Worm (Caenorhabditis elegans) whole organism, young adult: ENCODE measurements around the gene vps-53.

Experiments
- B0019.2 ChIP-seq: fragments of 200-800 bp; sonication (Bioruptor generic); conservative IDR thresholded peaks from 2 replicates; pipeline ENCODE4 v1.3.6; 2022; ENCODE audit warnings: missing genetic modification reagents, missing genetic modification characterization, missing compliant biosample characterization
- B0035.1 ChIP-seq: sonication (generic microtip); optimal IDR thresholded peaks from 2 replicates; lab custom pipeline; 2016; ENCODE audit warnings: missing genetic modification characterization, mild to moderate bottlenecking, missing compliant biosample characterization, missing genotype, missing genetic modification reagents
- C17E4.6 ChIP-seq: fragments of 200-800 bp; sonication (Bioruptor generic); IDR thresholded peaks from 2 replicates; pipeline ENCODE4 v1.3.6; 2022; ENCODE audit warnings: missing genetic modification reagents, missing genetic modification characterization, missing compliant biosample characterization
- F10E7.11 ChIP-seq: sonication (generic microtip); optimal IDR thresholded peaks from 2 replicates; lab custom pipeline; 2017; ENCODE audit warnings: mild to moderate bottlenecking, missing genetic modification characterization, moderate library complexity, missing compliant biosample characterization
- F22D6.2 ChIP-seq: sonication (generic microtip); optimal IDR thresholded peaks from 2 replicates; lab custom pipeline; 2016; ENCODE audit warnings: mild to moderate bottlenecking, missing genetic modification characterization, missing compliant biosample characterization
- F23B12.7 ChIP-seq: sonication (generic microtip); optimal IDR thresholded peaks from 2 replicates; lab custom pipeline; 2017; ENCODE audit warnings: missing genetic modification characterization, mild to moderate bottlenecking, missing compliant biosample characterization, antibody characterized with exemption, moderate library complexity; ENCODE audit not compliant: insufficient read depth
- F37B4.10 ChIP-seq: fragments of 200-800 bp; sonication (Bioruptor generic); IDR thresholded peaks from 2 replicates; pipeline ENCODE4 v1.3.6; 2022; ENCODE audit warnings: missing genetic modification characterization, missing compliant biosample characterization
- F39B2.1 ChIP-seq: fragments of 200-800 bp; sonication (Bioruptor generic); IDR thresholded peaks from 2 replicates; pipeline ENCODE4 v1.3.6; 2022; ENCODE audit warnings: missing genetic modification reagents, missing genetic modification characterization, missing compliant biosample characterization
- F49E8.2 ChIP-seq: sonication (generic microtip); optimal IDR thresholded peaks from 3 replicates; lab custom pipeline; 2017; ENCODE audit warnings: missing genetic modification characterization, mild to moderate bottlenecking, missing compliant biosample characterization, antibody characterized with exemption, moderate library complexity; ENCODE audit not compliant: insufficient read depth
- F55B11.4 ChIP-seq: sonication (generic microtip); optimal IDR thresholded peaks from 2 replicates; lab custom pipeline; 2016; ENCODE audit warnings: missing compliant biosample characterization, missing genetic modification characterization, borderline replicate concordance; ENCODE audit not compliant: insufficient read depth
- F57A8.1 ChIP-seq: fragments of 200-800 bp; sonication (Bioruptor generic); optimal IDR thresholded peaks from 2 replicates; lab custom pipeline; 2018; ENCODE audit warnings: mild to moderate bottlenecking, missing genetic modification characterization, moderate library complexity, missing compliant biosample characterization
- F57C9.4 ChIP-seq: sonication (generic microtip); optimal IDR thresholded peaks from 2 replicates; lab custom pipeline; 2017; ENCODE audit warnings: mild to moderate bottlenecking, missing genetic modification characterization, missing compliant biosample characterization
- K12H6.12 ChIP-seq: fragments of 200-800 bp; sonication (Bioruptor generic); optimal IDR thresholded peaks from 2 replicates; lab custom pipeline; 2018; ENCODE audit warnings: mild to moderate bottlenecking, missing genetic modification characterization, missing compliant biosample characterization
- T26A5.8 ChIP-seq: sonication (generic microtip); optimal IDR thresholded peaks from 2 replicates; lab custom pipeline; 2016; ENCODE audit warnings: missing genetic modification characterization, missing compliant biosample characterization
- Y67H2A.10 ChIP-seq: fragments of 200-800 bp; sonication (Bioruptor generic); conservative IDR thresholded peaks from 2 replicates; pipeline ENCODE4 v1.3.6; 2022; ENCODE audit warnings: missing genetic modification reagents, missing genetic modification characterization, missing compliant biosample characterization
- Y79H2A.3 ChIP-seq: fragments of 200-800 bp; sonication (Bioruptor generic); conservative IDR thresholded peaks from 2 replicates; pipeline ENCODE4 v1.3.6; 2022; ENCODE audit warnings: missing genetic modification reagents, missing genetic modification characterization, missing compliant biosample characterization
- ama-1 ChIP-seq, 3 experiments: fragments of 150-350 bp in 1 of 3; sonication (generic microtip) in 2 of 3; optimal IDR thresholded peaks; 2 replicates each; lab custom pipeline; 2014 to 2018; ENCODE audit warnings: missing biosample characterization in 2 of 3, missing genetic modification characterization in 2 of 3, missing genetic modification reagents in 2 of 3
- aptf-2 ChIP-seq: fragments of 200-800 bp; sonication (Bioruptor generic); conservative IDR thresholded peaks from 2 replicates; pipeline ENCODE4 v1.3.6; 2022; ENCODE audit warnings: missing genetic modification reagents, missing genetic modification characterization, missing compliant biosample characterization
- bed-1 ChIP-seq: fragments of 200-800 bp; sonication (Bioruptor generic); IDR thresholded peaks from 2 replicates; pipeline ENCODE4 v1.3.6; 2022; ENCODE audit warnings: missing genetic modification reagents, missing genetic modification characterization, missing compliant biosample characterization
- ccch-3 ChIP-seq: fragments of 200-800 bp; sonication (Bioruptor generic); optimal IDR thresholded peaks from 2 replicates; lab custom pipeline; 2018; ENCODE audit warnings: mild to moderate bottlenecking, missing genetic modification characterization, missing compliant biosample characterization
- cebp-1 ChIP-seq, 2 experiments: fragments of 200-800 bp in 1 of 2; sonication (Bioruptor generic) in 1 of 2; sonication (generic microtip) in 1 of 2; IDR thresholded peaks in 1 of 2; optimal IDR thresholded peaks in 1 of 2; 2 replicates each; pipeline versions ENCODE4 v1.3.6 to Lab custom; 2017 to 2022; ENCODE audit warnings: missing compliant biosample characterization in 2 of 2, missing genetic modification characterization in 2 of 2, mild to moderate bottlenecking in 1 of 2, missing genetic modification reagents in 1 of 2, moderate library complexity in 1 of 2
- ceh-100 ChIP-seq: fragments of 200-800 bp; sonication (Bioruptor generic); IDR thresholded peaks from 2 replicates; pipeline ENCODE4 v1.3.6; 2022; ENCODE audit warnings: missing genetic modification reagents, missing genetic modification characterization, missing compliant biosample characterization
- ceh-58 ChIP-seq: fragments of 200-800 bp; sonication (Bioruptor generic); IDR thresholded peaks from 2 replicates; pipeline ENCODE4 v1.3.6; 2022; ENCODE audit warnings: missing genetic modification characterization, missing compliant biosample characterization
- dpl-1 ChIP-seq: fragments of 150-350 bp; optimal IDR thresholded peaks from 2 replicates; lab custom pipeline; 2014; ENCODE audit warnings: missing biosample characterization, missing genetic modification reagents, missing genetic modification characterization
- efl-1 ChIP-seq: fragments of 150-350 bp; optimal IDR thresholded peaks from 2 replicates; lab custom pipeline; 2014; ENCODE audit warnings: missing biosample characterization, missing genetic modification reagents, missing genetic modification characterization
- egrh-3 ChIP-seq: fragments of 200-800 bp; sonication (Bioruptor generic); IDR thresholded peaks from 2 replicates; pipeline ENCODE4 v1.3.6; 2022; ENCODE audit warnings: missing genetic modification reagents, missing genetic modification characterization, missing compliant biosample characterization
- fkh-3 ChIP-seq: sonication (generic microtip); optimal IDR thresholded peaks from 2 replicates; lab custom pipeline; 2016; ENCODE audit warnings: mild to moderate bottlenecking, missing genetic modification characterization, missing compliant biosample characterization
- hlh-26 ChIP-seq: fragments of 200-800 bp; sonication (Bioruptor generic); conservative IDR thresholded peaks from 2 replicates; pipeline ENCODE4 v1.3.6; 2022; ENCODE audit warnings: missing genetic modification reagents, missing genetic modification characterization, missing compliant biosample characterization
- hmg-20 ChIP-seq: fragments of 200-800 bp; sonication (Bioruptor generic); IDR thresholded peaks from 2 replicates; pipeline ENCODE4 v1.3.6; 2022; ENCODE audit warnings: missing genetic modification reagents, missing genetic modification characterization, missing compliant biosample characterization
- hrde-1 ChIP-seq: sonication (generic microtip); optimal IDR thresholded peaks from 2 replicates; lab custom pipeline; 2016; ENCODE audit warnings: missing genetic modification characterization, mild to moderate bottlenecking, missing compliant biosample characterization, moderate library complexity, missing genotype, missing genetic modification reagents, borderline replicate concordance
- hsf-1 ChIP-seq: fragments of 200-800 bp; sonication (Bioruptor generic); IDR thresholded peaks from 2 replicates; pipeline ENCODE4 v1.3.6; 2022; ENCODE audit warnings: missing genetic modification reagents, missing genetic modification characterization, missing compliant biosample characterization
- let-526 ChIP-seq: fragments of 200-800 bp; sonication (Bioruptor generic); IDR thresholded peaks from 2 replicates; pipeline ENCODE4 v1.3.6; 2022; ENCODE audit warnings: missing genetic modification reagents, missing genetic modification characterization, missing compliant biosample characterization
- lin-26 ChIP-seq: fragments of 200-800 bp; sonication (Bioruptor generic); IDR thresholded peaks from 2 replicates; pipeline ENCODE4 v1.3.6; 2022; ENCODE audit warnings: missing genetic modification reagents, missing genetic modification characterization, missing compliant biosample characterization
- madf-10 ChIP-seq: sonication (generic microtip); optimal IDR thresholded peaks from 2 replicates; lab custom pipeline; 2016; ENCODE audit warnings: mild to moderate bottlenecking, missing genetic modification characterization, missing compliant biosample characterization
- madf-6 ChIP-seq: fragments of 200-800 bp; sonication (Bioruptor generic); IDR thresholded peaks from 2 replicates; pipeline ENCODE4 v1.3.6; 2022; ENCODE audit warnings: missing genetic modification reagents, missing genetic modification characterization, missing compliant biosample characterization
- nfya-1 ChIP-seq: sonication (generic microtip); optimal IDR thresholded peaks from 2 replicates; lab custom pipeline; 2017; ENCODE audit warnings: antibody characterized with exemption, missing compliant biosample characterization, missing genetic modification characterization, borderline replicate concordance; ENCODE audit not compliant: insufficient read depth
- nfya-2 ChIP-seq: fragments of 200-800 bp; sonication (Bioruptor generic); IDR thresholded peaks from 2 replicates; pipeline ENCODE4 v1.3.6; 2022; ENCODE audit warnings: missing genetic modification reagents, missing genetic modification characterization, missing compliant biosample characterization
- nhr-179 ChIP-seq: sonication (generic microtip); optimal IDR thresholded peaks from 2 replicates; lab custom pipeline; 2016; ENCODE audit warnings: mild to moderate bottlenecking, missing genetic modification characterization, missing compliant biosample characterization
- nhr-27 ChIP-seq: fragments of 200-800 bp; sonication (Bioruptor generic); optimal IDR thresholded peaks from 2 replicates; lab custom pipeline; 2018; ENCODE audit warnings: mild to moderate bottlenecking, missing genetic modification characterization, moderate library complexity, missing compliant biosample characterization
- pbrm-1 ChIP-seq: fragments of 200-800 bp; sonication (Bioruptor generic); IDR thresholded peaks from 2 replicates; pipeline ENCODE4 v1.3.6; 2022; ENCODE audit warnings: missing genetic modification reagents, missing genetic modification characterization, missing compliant biosample characterization
- pha-4 ChIP-seq: fragments of 150-350 bp; sonication (generic microtip); optimal IDR thresholded peaks from 2 replicates; lab custom pipeline; 2014; ENCODE audit warnings: missing biosample characterization, missing genetic modification reagents, missing genetic modification characterization
- sdz-38 ChIP-seq: sonication (generic microtip); optimal IDR thresholded peaks from 2 replicates; lab custom pipeline; 2016; ENCODE audit warnings: missing genotype, missing genetic modification characterization, missing compliant biosample characterization
- sea-2 ChIP-seq: fragments of 200-800 bp; sonication (Bioruptor generic); IDR thresholded peaks from 2 replicates; pipeline ENCODE4 v1.3.6; 2022; ENCODE audit warnings: missing genetic modification characterization, missing compliant biosample characterization
- snpc-1.3 ChIP-seq: sonication (generic microtip); optimal IDR thresholded peaks from 2 replicates; lab custom pipeline; 2017; ENCODE audit warnings: missing genetic modification characterization, mild to moderate bottlenecking, missing compliant biosample characterization, antibody characterized with exemption, moderate library complexity, missing genotype, missing genetic modification reagents; ENCODE audit not compliant: insufficient read depth
- tbx-9 ChIP-seq: sonication (generic microtip); optimal IDR thresholded peaks from 2 replicates; lab custom pipeline; 2016; ENCODE audit warnings: borderline replicate concordance, missing genetic modification characterization, inconsistent platforms, missing compliant biosample characterization
- zim-3 ChIP-seq: sonication (generic microtip); optimal IDR thresholded peaks from 2 replicates; lab custom pipeline; 2017; ENCODE audit warnings: mild to moderate bottlenecking, missing genetic modification characterization, moderate library complexity, missing compliant biosample characterization
- ztf-22 ChIP-seq: fragments of 200-800 bp; sonication (Bioruptor generic); optimal IDR thresholded peaks from 2 replicates; lab custom pipeline; 2018; ENCODE audit warnings: mild to moderate bottlenecking, missing genetic modification characterization, moderate library complexity, missing compliant biosample characterization
- ztf-25 ChIP-seq: fragments of 200-800 bp; sonication (Bioruptor generic); IDR thresholded peaks from 2 replicates; pipeline ENCODE4 v1.3.6; 2022; ENCODE audit warnings: missing genetic modification reagents, missing genetic modification characterization, missing compliant biosample characterization

vps-53 gene

DNA sequence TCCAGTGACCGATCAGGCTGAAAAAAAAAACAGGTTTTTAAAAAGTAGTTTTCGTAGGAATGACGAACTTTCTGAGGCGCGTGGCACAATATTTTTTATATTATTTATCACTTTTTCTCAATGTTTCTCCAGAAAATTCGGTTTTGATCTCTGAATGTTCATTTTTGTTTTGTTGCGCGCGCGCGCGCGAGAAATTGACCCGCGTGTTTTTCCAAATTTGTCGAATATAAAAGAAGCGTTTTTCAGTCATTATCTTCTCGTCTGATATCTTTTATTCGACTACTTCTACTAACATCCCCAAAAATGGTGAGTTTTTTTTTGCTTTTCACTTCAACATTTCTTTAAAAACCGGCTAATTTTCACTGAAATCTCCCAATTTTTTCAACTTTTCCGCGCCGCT, 1.5 kb upstream of the vps-53 start, which contains the start of gene rmd-1 (continued):
- TF ChIP-seq nhr-27 = no peak
- no peak for TF ChIP-seq ceh-58 (GFP tag; lab: Robert Waterston, UW)
- TF ChIP-seq aptf-2 = no peak
- TF ChIP-seq let-526 (GFP tag; lab: Robert Waterston, UW) = no peak
- TF ChIP-seq Y67H2A.10 (GFP tag; lab: Robert Waterston, UW) = no peak
- no peak for TF ChIP-seq Y79H2A.3 (GFP tag; lab: Robert Waterston, UW)
- no peak for TF ChIP-seq zim-3 (tag; lab: Kevin White, UChicago)
- TF ChIP-seq hrde-1 (tag; lab: Kevin White, UChicago) = no peak
- TF ChIP-seq hsf-1 (GFP tag; lab: Robert Waterston, UW) = peak; percentile 94
- TF ChIP-seq egrh-3 (GFP tag; lab: Robert Waterston, UW) = no peak
- TF ChIP-seq efl-1 (GFP tag; lab: Kevin White, UChicago) = peak; percentile 94
- TF ChIP-seq F10E7.11 (tag; lab: Kevin White, UChicago) = no peak
- TF ChIP-seq B0035.1 (tag; lab: Kevin White, UChicago) = no peak
- TF ChIP-seq nfya-1 = no peak
- TF ChIP-seq pbrm-1 (GFP tag; lab: Robert Waterston, UW) = no peak
- TF ChIP-seq C17E4.6 (GFP tag; lab: Robert Waterston, UW) = 0 out of 2 replicates have a peak, but pooled peaks have one; percentile 42
- no peak for TF ChIP-seq ama-1 (optimal IDR thresholded peaks at IDR 0.05; lab: Kevin White, UChicago)
- TF ChIP-seq ama-1 (GFP tag; optimal IDR thresholded peaks at IDR 0.05; lab: Kevin White, UChicago) = no peak
- no peak for TF ChIP-seq ccch-3
- no peak for TF ChIP-seq hlh-26 (GFP tag; lab: Robert Waterston, UW)
- no peak for TF ChIP-seq B0019.2 (GFP tag; lab: Robert Waterston, UW)
- TF ChIP-seq sea-2 (GFP tag; lab: Robert Waterston, UW) = no peak
- no peak for TF ChIP-seq pha-4
- no peak for TF ChIP-seq nhr-179
- no peak for TF ChIP-seq F37B4.10 (GFP tag; lab: Robert Waterston, UW)
- peak; percentile 96 for TF ChIP-seq madf-6
- no peak for TF ChIP-seq F23B12.7 (tag; lab: Kevin White, UChicago)
- TF ChIP-seq sdz-38 = no peak
- TF ChIP-seq F55B11.4 = no peak
- no peak for TF ChIP-seq fkh-3 (tag; lab: Kevin White, UChicago)
- no peak for TF ChIP-seq ceh-100
- no peak for TF ChIP-seq madf-10 (tag; lab: Kevin White, UChicago)
- no peak for TF ChIP-seq F39B2.1 (GFP tag; lab: Robert Waterston, UW)
- no peak for TF ChIP-seq ztf-22 (GFP tag; lab: Kevin White, UChicago)
- no peak for TF ChIP-seq tbx-9 (tag; lab: Kevin White, UChicago)
- no peak for TF ChIP-seq lin-26 (GFP tag; lab: Robert Waterston, UW)
- TF ChIP-seq hmg-20 (GFP tag; lab: Robert Waterston, UW) = no peak
- TF ChIP-seq dpl-1 (GFP tag; lab: Kevin White, UChicago) = peak; percentile 79
- TF ChIP-seq K12H6.12 = no peak
- no peak for TF ChIP-seq F57C9.4 (tag; lab: Kevin White, UChicago)
- no peak for TF ChIP-seq bed-1 (GFP tag; lab: Robert Waterston, UW)
- no peak for TF ChIP-seq ztf-25 (GFP tag; lab: Robert Waterston, UW)
- TF ChIP-seq nfya-2 (GFP tag; lab: Robert Waterston, UW) = no peak
- TF ChIP-seq cebp-1 (GFP tag; IDR thresholded peaks at IDR 0.05; lab: Robert Waterston, UW) = no peak
- TF ChIP-seq cebp-1 (tag; optimal IDR thresholded peaks at IDR 0.05; lab: Kevin White, UChicago) = no peak
- no peak for TF ChIP-seq F49E8.2 (tag; lab: Kevin White, UChicago)
- TF ChIP-seq F22D6.2 (tag; lab: Kevin White, UChicago) = no peak
- no peak for TF ChIP-seq F57A8.1 (GFP tag; lab: Kevin White, UChicago)
- peak; percentile 29 for TF ChIP-seq snpc-1.3
- no peak for TF ChIP-seq T26A5.8 (tag; lab: Kevin White, UChicago)
